Fruit fly (Drosophila melanogaster): ENCODE results near the gene Sk2.

Sk2 gene

dm6 chr3L:3060054-3060979, 13.4 kb downstream of the Sk2 start (continued):
- peak; percentile 100 for TF ChIP-seq CG3919 (GFP tag; optimal IDR thresholded peaks at IDR 0.05)
- peak; percentile 99 for TF ChIP-seq CG6276 (GFP tag; optimal IDR thresholded peaks at IDR 0.05)
- peak; percentile 100 for TF ChIP-seq Gug (GFP tag; IDR thresholded peaks at IDR 0.05)
- TF ChIP-seq CG11294 (GFP tag; IDR thresholded peaks at IDR 0.05), result peak; percentile 100
- TF ChIP-seq CG32006 (GFP tag; optimal IDR thresholded peaks at IDR 0.05), result peak; percentile 100
- peak; percentile 100 for TF ChIP-seq esn (GFP tag; optimal IDR thresholded peaks at IDR 0.05)
- TF ChIP-seq Eip93F (GFP tag; optimal IDR thresholded peaks at IDR 0.05), result peak; percentile 99
- peak; percentile 100 for TF ChIP-seq Eip78C (GFP tag)
- peak; percentile 100 for TF ChIP-seq Sox102F (GFP tag; optimal IDR thresholded peaks at IDR 0.05)
- peak; percentile 100 for TF ChIP-seq OdsH (GFP tag; optimal IDR thresholded peaks at IDR 0.05)
- TF ChIP-seq cyc (GFP tag; optimal IDR thresholded peaks at IDR 0.05), result peak; percentile 100

dm6 chr3L:3069774-3070173, 22.9 kb downstream of the Sk2 start:
- TF ChIP-seq CG1621 (tag; optimal IDR thresholded peaks at IDR 0.05), result no peak
- no peak for TF ChIP-seq Lpt (GFP tag; optimal IDR thresholded peaks at IDR 0.05)
- 0 out of 3 replicates have a peak, but pooled peaks have one; percentile 11 for TF ChIP-seq CG6163 (GFP tag; IDR thresholded peaks at IDR 0.05)
- TF ChIP-seq fkh (GFP tag; optimal IDR thresholded peaks at IDR 0.05), result peak; percentile 53
- TF ChIP-seq CG11902 (GFP tag; optimal IDR thresholded peaks at IDR 0.05), result no peak
- TF ChIP-seq cyc (GFP tag; optimal IDR thresholded peaks at IDR 0.05), result no peak
- TF ChIP-seq Ets21C (GFP tag; optimal IDR thresholded peaks at IDR 0.05), result no peak
- TF ChIP-seq eg (GFP tag; IDR thresholded peaks at IDR 0.05), result no peak
- no peak for TF ChIP-seq Hr38 (GFP tag; optimal IDR thresholded peaks at IDR 0.05)
- no peak for TF ChIP-seq CG8319 (GFP tag; optimal IDR thresholded peaks at IDR 0.05)
- peak; percentile 4 for TF ChIP-seq Eip78C (GFP tag)
- peak; percentile 31 for TF ChIP-seq svp (GFP tag)
- no peak for TF ChIP-seq CG10631 (GFP tag; optimal IDR thresholded peaks at IDR 0.05)
- no peak for TF ChIP-seq Met (GFP tag; optimal IDR thresholded peaks at IDR 0.05)
- peak; percentile 15 for TF ChIP-seq Sox14 (GFP tag; optimal IDR thresholded peaks at IDR 0.05)
- no peak for TF ChIP-seq CG11762 (GFP tag; optimal IDR thresholded peaks at IDR 0.05; ENCODE audit: insufficient read depth)
- no peak for TF ChIP-seq CG31627 (GFP tag; optimal IDR thresholded peaks at IDR 0.05)
- no peak for TF ChIP-seq dsx (GFP tag; optimal IDR thresholded peaks at IDR 0.05; ENCODE audit: poor library complexity, severe bottlenecking)
- no peak for TF ChIP-seq Sox15 (GFP tag; optimal IDR thresholded peaks at IDR 0.05)
- TF ChIP-seq ss (GFP tag; optimal IDR thresholded peaks at IDR 0.05), result peak in 1 of 2 experiments; percentile 26
- TF ChIP-seq CG4318 (GFP tag; optimal IDR thresholded peaks at IDR 0.05), result no peak
- TF ChIP-seq CG6792 (GFP tag; optimal IDR thresholded peaks at IDR 0.05), result no peak
- TF ChIP-seq Blimp-1 (GFP tag; optimal IDR thresholded peaks at IDR 0.05), result no peak
- no peak for TF ChIP-seq CG8632 (GFP tag; optimal IDR thresholded peaks at IDR 0.05)
- no peak for TF ChIP-seq esn (GFP tag; optimal IDR thresholded peaks at IDR 0.05)
- peak; percentile 46 for TF ChIP-seq vri (GFP tag; optimal IDR thresholded peaks at IDR 0.05)
- no peak for TF ChIP-seq CG6276 (GFP tag; optimal IDR thresholded peaks at IDR 0.05)
- no peak for TF ChIP-seq CG7368 (GFP tag; optimal IDR thresholded peaks at IDR 0.05)
- TF ChIP-seq CG15336 (GFP tag; IDR thresholded peaks at IDR 0.05), result 0 out of 2 replicates have a peak, but pooled peaks have one; percentile 9
- no peak for TF ChIP-seq fd85E (GFP tag; optimal IDR thresholded peaks at IDR 0.05)
